Worm (Caenorhabditis elegans) whole organism, young adult: ENCODE measurements around the gene mip-1.

Source experiments
- hrde-1 ChIP-seq: sonication (generic microtip); optimal IDR thresholded peaks from 2 replicates; lab custom pipeline; 2016; ENCODE audit warnings: missing genetic modification characterization, mild to moderate bottlenecking, missing compliant biosample characterization, moderate library complexity, missing genotype, missing genetic modification reagents, borderline replicate concordance
- snpc-4 ChIP-seq, 5 experiments: fragments of 150-350 bp in 1 of 5; sonication (generic microtip) in 4 of 5; optimal IDR thresholded peaks; 2 replicates each; lab custom pipeline; 2014 to 2018; ENCODE audit warnings: missing genetic modification characterization in 5 of 5, missing biosample characterization in 3 of 5, antibody characterized with exemption in 2 of 5, mild to moderate bottlenecking in 2 of 5, missing compliant biosample characterization in 2 of 5, missing genotype in 2 of 5, moderate library complexity in 2 of 5, missing genetic modification reagents in 1 of 5
- unc-62 ChIP-seq: fragments of 150-350 bp; optimal IDR thresholded peaks from 2 replicates; lab custom pipeline; 2014; ENCODE audit warnings: missing biosample characterization, missing genetic modification reagents, missing genetic modification characterization
- ztf-26 ChIP-seq: sonication (generic microtip); optimal IDR thresholded peaks from 2 replicates; lab custom pipeline; 2017; ENCODE audit warnings: missing genetic modification characterization, missing compliant biosample characterization

DNA sequence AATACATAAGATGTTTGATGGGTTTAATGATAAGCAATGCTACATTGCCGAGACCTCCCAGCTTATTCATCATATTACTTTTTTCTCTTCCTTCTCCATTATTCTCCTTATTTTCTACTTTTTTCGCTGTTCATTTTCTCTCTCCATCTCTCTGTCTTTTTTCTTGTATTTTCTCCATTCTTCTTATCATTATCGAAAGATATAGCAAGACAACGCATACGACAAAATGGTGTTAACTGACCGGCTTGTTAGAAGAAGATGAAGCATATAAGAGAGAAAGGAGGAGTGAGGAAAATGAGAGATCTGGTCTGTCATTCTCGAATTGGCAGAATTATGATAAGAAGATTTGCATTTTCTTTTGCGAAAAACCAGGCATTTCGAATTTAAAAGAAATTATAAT is 26.0 kb upstream of the mip-1 start:
- TF ChIP-seq unc-62 (GFP tag; lab: Kevin White, UChicago) = no peak
- TF ChIP-seq ztf-26 (tag; lab: Kevin White, UChicago) = no peak
- no peak for TF ChIP-seq snpc-4 (GFP tag; optimal IDR thresholded peaks at IDR 0.05; lab: Kevin White, UChicago)
- TF ChIP-seq snpc-4 (tag; optimal IDR thresholded peaks at IDR 0.05; lab: Kevin White, UChicago) = no peak
- TF ChIP-seq hrde-1 = no peak
